Worm (Caenorhabditis elegans) whole organism, young adult: ENCODE measurements around the gene Y37D8A.8.

Experiments
- B0019.2 ChIP-seq: fragments of 200-800 bp; sonication (Bioruptor generic); conservative IDR thresholded peaks from 2 replicates; pipeline ENCODE4 v1.3.6; 2022; ENCODE audit warnings: missing genetic modification reagents, missing genetic modification characterization, missing compliant biosample characterization
- D2030.7 ChIP-seq: fragments of 200-800 bp; sonication (Bioruptor generic); IDR thresholded peaks from 2 replicates; pipeline ENCODE4 v1.3.6; 2022; ENCODE audit warnings: missing genetic modification reagents, missing genetic modification characterization, missing compliant biosample characterization
- F37B4.10 ChIP-seq: fragments of 200-800 bp; sonication (Bioruptor generic); IDR thresholded peaks from 2 replicates; pipeline ENCODE4 v1.3.6; 2022; ENCODE audit warnings: missing genetic modification characterization, missing compliant biosample characterization
- F39B2.1 ChIP-seq: fragments of 200-800 bp; sonication (Bioruptor generic); IDR thresholded peaks from 2 replicates; pipeline ENCODE4 v1.3.6; 2022; ENCODE audit warnings: missing genetic modification reagents, missing genetic modification characterization, missing compliant biosample characterization
- F49E8.2 ChIP-seq: sonication (generic microtip); optimal IDR thresholded peaks from 3 replicates; lab custom pipeline; 2017; ENCODE audit warnings: missing genetic modification characterization, mild to moderate bottlenecking, missing compliant biosample characterization, antibody characterized with exemption, moderate library complexity; ENCODE audit not compliant: insufficient read depth
- F52B5.7 ChIP-seq: sonication (generic microtip); optimal IDR thresholded peaks from 2 replicates; lab custom pipeline; 2016; ENCODE audit warnings: mild to moderate bottlenecking, missing genetic modification characterization, missing compliant biosample characterization
- F55B11.4 ChIP-seq: sonication (generic microtip); optimal IDR thresholded peaks from 2 replicates; lab custom pipeline; 2016; ENCODE audit warnings: missing compliant biosample characterization, missing genetic modification characterization, borderline replicate concordance; ENCODE audit not compliant: insufficient read depth
- K12H6.12 ChIP-seq: fragments of 200-800 bp; sonication (Bioruptor generic); optimal IDR thresholded peaks from 2 replicates; lab custom pipeline; 2018; ENCODE audit warnings: mild to moderate bottlenecking, missing genetic modification characterization, missing compliant biosample characterization
- T26A5.8 ChIP-seq: sonication (generic microtip); optimal IDR thresholded peaks from 2 replicates; lab custom pipeline; 2016; ENCODE audit warnings: missing genetic modification characterization, missing compliant biosample characterization
- Y53F4B.3 ChIP-seq: fragments of 200-800 bp; sonication (Bioruptor generic); IDR thresholded peaks from 2 replicates; pipeline ENCODE4 v1.3.6; 2022; ENCODE audit warnings: missing genetic modification reagents, missing genetic modification characterization, missing compliant biosample characterization
- Y56A3A.18 ChIP-seq: fragments of 200-800 bp; sonication (Bioruptor generic); IDR thresholded peaks from 2 replicates; pipeline ENCODE4 v1.3.6; 2022; ENCODE audit warnings: missing genetic modification reagents, missing genetic modification characterization, missing compliant biosample characterization
- Y67H2A.10 ChIP-seq: fragments of 200-800 bp; sonication (Bioruptor generic); conservative IDR thresholded peaks from 2 replicates; pipeline ENCODE4 v1.3.6; 2022; ENCODE audit warnings: missing genetic modification reagents, missing genetic modification characterization, missing compliant biosample characterization
- ZK185.1 ChIP-seq: sonication (generic microtip); optimal IDR thresholded peaks from 2 replicates; lab custom pipeline; 2016; ENCODE audit warnings: mild to moderate bottlenecking, missing genetic modification characterization, missing compliant biosample characterization; ENCODE audit not compliant: poor library complexity, severe bottlenecking
- attf-3 ChIP-seq: fragments of 200-800 bp; sonication (Bioruptor generic); conservative IDR thresholded peaks from 2 replicates; pipeline ENCODE4 v1.3.6; 2022; ENCODE audit warnings: missing genetic modification reagents, missing genetic modification characterization, missing compliant biosample characterization
- attf-6 ChIP-seq: fragments of 200-800 bp; sonication (Bioruptor generic); IDR thresholded peaks from 2 replicates; pipeline ENCODE4 v1.3.6; 2022; ENCODE audit warnings: missing genetic modification reagents, missing genetic modification characterization, missing compliant biosample characterization
- bed-2 ChIP-seq: fragments of 200-800 bp; sonication (Bioruptor generic); IDR thresholded peaks from 2 replicates; pipeline ENCODE4 v1.3.6; 2022; ENCODE audit warnings: missing genetic modification reagents, missing genetic modification characterization, missing compliant biosample characterization
- ccch-3 ChIP-seq: fragments of 200-800 bp; sonication (Bioruptor generic); optimal IDR thresholded peaks from 2 replicates; lab custom pipeline; 2018; ENCODE audit warnings: mild to moderate bottlenecking, missing genetic modification characterization, missing compliant biosample characterization
- ceh-27 ChIP-seq: fragments of 200-800 bp; sonication (Bioruptor generic); optimal IDR thresholded peaks from 2 replicates; lab custom pipeline; 2018; ENCODE audit warnings: mild to moderate bottlenecking, missing genetic modification characterization, moderate library complexity, missing compliant biosample characterization
- ceh-79 ChIP-seq: sonication (generic microtip); optimal IDR thresholded peaks from 2 replicates; lab custom pipeline; 2017; ENCODE audit warnings: mild to moderate bottlenecking, missing genetic modification characterization, missing compliant biosample characterization
- die-1 ChIP-seq: sonication (generic microtip); optimal IDR thresholded peaks from 2 replicates; lab custom pipeline; 2016; ENCODE audit warnings: missing genotype, mild to moderate bottlenecking, missing genetic modification characterization, missing compliant biosample characterization
- dox-1 ChIP-seq: fragments of 200-800 bp; sonication (Bioruptor generic); IDR thresholded peaks from 2 replicates; pipeline ENCODE4 v1.3.6; 2022; ENCODE audit warnings: missing genetic modification reagents, missing genetic modification characterization, missing compliant biosample characterization
- dpff-1 ChIP-seq: sonication (generic microtip); optimal IDR thresholded peaks from 2 replicates; lab custom pipeline; 2017; ENCODE audit warnings: mild to moderate bottlenecking, missing genetic modification characterization, missing compliant biosample characterization
- dpl-1 ChIP-seq: fragments of 150-350 bp; optimal IDR thresholded peaks from 2 replicates; lab custom pipeline; 2014; ENCODE audit warnings: missing biosample characterization, missing genetic modification reagents, missing genetic modification characterization
- efl-1 ChIP-seq: fragments of 150-350 bp; optimal IDR thresholded peaks from 2 replicates; lab custom pipeline; 2014; ENCODE audit warnings: missing biosample characterization, missing genetic modification reagents, missing genetic modification characterization
- egl-18 ChIP-seq: fragments of 200-800 bp; sonication (Bioruptor generic); IDR thresholded peaks from 2 replicates; pipeline ENCODE4 v1.3.6; 2022; ENCODE audit warnings: missing genetic modification reagents, missing genetic modification characterization, missing compliant biosample characterization
- ekl-4 ChIP-seq: fragments of 200-800 bp; sonication (Bioruptor generic); IDR thresholded peaks from 2 replicates; pipeline ENCODE4 v1.3.6; 2022; ENCODE audit warnings: missing genetic modification reagents, missing genetic modification characterization, missing compliant biosample characterization
- ets-4 ChIP-seq: fragments of 200-800 bp; sonication (Bioruptor generic); optimal IDR thresholded peaks from 2 replicates; lab custom pipeline; 2018; ENCODE audit warnings: mild to moderate bottlenecking, missing genetic modification characterization, missing compliant biosample characterization
- him-1 ChIP-seq: sonication (generic microtip); optimal IDR thresholded peaks from 2 replicates; lab custom pipeline; 2016; ENCODE audit warnings: missing genotype, missing genetic modification reagents, missing genetic modification characterization, missing compliant biosample characterization
- hmg-1.2 ChIP-seq: fragments of 200-800 bp; sonication (Bioruptor generic); IDR thresholded peaks from 2 replicates; pipeline ENCODE4 v1.3.6; 2022; ENCODE audit warnings: missing genetic modification reagents, missing genetic modification characterization, missing compliant biosample characterization
- let-526 ChIP-seq: fragments of 200-800 bp; sonication (Bioruptor generic); IDR thresholded peaks from 2 replicates; pipeline ENCODE4 v1.3.6; 2022; ENCODE audit warnings: missing genetic modification reagents, missing genetic modification characterization, missing compliant biosample characterization
- madf-10 ChIP-seq: sonication (generic microtip); optimal IDR thresholded peaks from 2 replicates; lab custom pipeline; 2016; ENCODE audit warnings: mild to moderate bottlenecking, missing genetic modification characterization, missing compliant biosample characterization
- mes-4 ChIP-seq: sonication (generic microtip); optimal IDR thresholded peaks from 2 replicates; lab custom pipeline; 2016; ENCODE audit warnings: missing genotype, missing genetic modification characterization, missing compliant biosample characterization
- nfya-1 ChIP-seq: sonication (generic microtip); optimal IDR thresholded peaks from 2 replicates; lab custom pipeline; 2017; ENCODE audit warnings: antibody characterized with exemption, missing compliant biosample characterization, missing genetic modification characterization, borderline replicate concordance; ENCODE audit not compliant: insufficient read depth
- nfya-2 ChIP-seq: fragments of 200-800 bp; sonication (Bioruptor generic); IDR thresholded peaks from 2 replicates; pipeline ENCODE4 v1.3.6; 2022; ENCODE audit warnings: missing genetic modification reagents, missing genetic modification characterization, missing compliant biosample characterization
- nhr-80 ChIP-seq: sonication (generic microtip); optimal IDR thresholded peaks from 2 replicates; lab custom pipeline; 2016; ENCODE audit warnings: missing genetic modification characterization, missing compliant biosample characterization
- nhr-90 ChIP-seq: sonication (generic microtip); optimal IDR thresholded peaks from 2 replicates; lab custom pipeline; 2016; ENCODE audit warnings: missing genotype, mild to moderate bottlenecking, missing genetic modification characterization, missing compliant biosample characterization
- pbrm-1 ChIP-seq: fragments of 200-800 bp; sonication (Bioruptor generic); IDR thresholded peaks from 2 replicates; pipeline ENCODE4 v1.3.6; 2022; ENCODE audit warnings: missing genetic modification reagents, missing genetic modification characterization, missing compliant biosample characterization
- rec-8 ChIP-seq, 2 experiments: sonication (generic microtip); optimal IDR thresholded peaks; 2 replicates each; lab custom pipeline; 2016; ENCODE audit warnings: mild to moderate bottlenecking in 2 of 2, missing genetic modification characterization in 2 of 2, missing genetic modification reagents in 2 of 2, missing genotype in 2 of 2, missing biosample characterization in 1 of 2, missing compliant biosample characterization in 1 of 2, moderate library complexity in 1 of 2
- snpc-1.1 ChIP-seq: sonication (generic microtip); optimal IDR thresholded peaks from 2 replicates; lab custom pipeline; 2017; ENCODE audit warnings: missing genetic modification characterization, mild to moderate bottlenecking, missing compliant biosample characterization, antibody characterized with exemption, moderate library complexity, missing genotype, missing genetic modification reagents; ENCODE audit not compliant: insufficient read depth
- somi-1 ChIP-seq: fragments of 200-800 bp; sonication (Bioruptor generic); optimal IDR thresholded peaks from 2 replicates; lab custom pipeline; 2018; ENCODE audit warnings: mild to moderate bottlenecking, missing genetic modification characterization, missing compliant biosample characterization
- tbx-9 ChIP-seq: sonication (generic microtip); optimal IDR thresholded peaks from 2 replicates; lab custom pipeline; 2016; ENCODE audit warnings: borderline replicate concordance, missing genetic modification characterization, inconsistent platforms, missing compliant biosample characterization
- tlf-1 ChIP-seq: fragments of 200-800 bp; sonication (Bioruptor generic); optimal IDR thresholded peaks from 2 replicates; lab custom pipeline; 2018; ENCODE audit warnings: mild to moderate bottlenecking, missing genetic modification characterization, missing compliant biosample characterization
- xnd-1 ChIP-seq: sonication (generic microtip); optimal IDR thresholded peaks from 2 replicates; lab custom pipeline; 2016; ENCODE audit warnings: missing genotype, missing genetic modification reagents, missing genetic modification characterization, missing compliant biosample characterization
- ztf-22 ChIP-seq: fragments of 200-800 bp; sonication (Bioruptor generic); optimal IDR thresholded peaks from 2 replicates; lab custom pipeline; 2018; ENCODE audit warnings: mild to moderate bottlenecking, missing genetic modification characterization, moderate library complexity, missing compliant biosample characterization
- ztf-25 ChIP-seq: fragments of 200-800 bp; sonication (Bioruptor generic); IDR thresholded peaks from 2 replicates; pipeline ENCODE4 v1.3.6; 2022; ENCODE audit warnings: missing genetic modification reagents, missing genetic modification characterization, missing compliant biosample characterization
- ztf-3 ChIP-seq: fragments of 200-800 bp; sonication (Bioruptor generic); optimal IDR thresholded peaks from 2 replicates; lab custom pipeline; 2018; ENCODE audit warnings: mild to moderate bottlenecking, missing genetic modification characterization, missing compliant biosample characterization
- ztf-6 ChIP-seq: fragments of 200-800 bp; sonication (Bioruptor generic); IDR thresholded peaks from 2 replicates; pipeline ENCODE4 v1.3.6; 2022; ENCODE audit warnings: missing genetic modification reagents, missing genetic modification characterization, missing compliant biosample characterization

Gene Y37D8A.8

ce11 chrIII:12904987-12905541 lies 40.3 kb downstream of the Y37D8A.8 start, which contains the start of gene cox-5A (continued):
- TF ChIP-seq egl-18 (GFP tag; lab: Robert Waterston, UW): peak; percentile 92
- peak in 1 of 2 experiments; percentile 35 for TF ChIP-seq rec-8 (tag; optimal IDR thresholded peaks at IDR 0.05; lab: Kevin White, UChicago)
- TF ChIP-seq bed-2 (GFP tag; lab: Robert Waterston, UW): peak; percentile 79
- peak; percentile 92 for TF ChIP-seq hmg-1.2
- TF ChIP-seq madf-10 (tag; lab: Kevin White, UChicago): peak; percentile 95
- TF ChIP-seq F39B2.1: peak; percentile 82; the same call in 1 of the 2 replicates
- TF ChIP-seq let-526 (GFP tag; lab: Robert Waterston, UW): peak; percentile 96
- TF ChIP-seq ceh-79 (tag; lab: Kevin White, UChicago): peak; percentile 87
- peak; percentile 76 for TF ChIP-seq ztf-22 (GFP tag; lab: Kevin White, UChicago)
- TF ChIP-seq nfya-2 (GFP tag; lab: Robert Waterston, UW): peak; percentile 85; the same call in 1 of the 2 replicates
- peak; percentile 90 for TF ChIP-seq Y67H2A.10 (GFP tag; lab: Robert Waterston, UW)
- peak; percentile 88 for TF ChIP-seq ets-4 (GFP tag; lab: Kevin White, UChicago)
- peak; percentile 83 for TF ChIP-seq attf-3
- TF ChIP-seq ccch-3 (GFP tag; lab: Kevin White, UChicago): no peak
- peak; percentile 47; the same call in 1 of the 2 replicates for TF ChIP-seq Y53F4B.3 (GFP tag; lab: Robert Waterston, UW)
- peak; percentile 99 for TF ChIP-seq tlf-1 (GFP tag; lab: Kevin White, UChicago)
- peak; percentile 89 for TF ChIP-seq ztf-6 (GFP tag; lab: Robert Waterston, UW)
- TF ChIP-seq die-1: peak; percentile 62
- TF ChIP-seq somi-1 (GFP tag; lab: Kevin White, UChicago): peak; percentile 98
- TF ChIP-seq F49E8.2: peak; percentile 93
- peak; percentile 71 for TF ChIP-seq T26A5.8 (tag; lab: Kevin White, UChicago)
- no peak for TF ChIP-seq F55B11.4
- peak; percentile 99 for TF ChIP-seq dox-1 (GFP tag; lab: Robert Waterston, UW)
- peak; percentile 94 for TF ChIP-seq D2030.7 (GFP tag; lab: Robert Waterston, UW)
- TF ChIP-seq xnd-1 (tag; lab: Kevin White, UChicago): peak; percentile 75
- TF ChIP-seq dpff-1 (tag; lab: Kevin White, UChicago): peak; percentile 92
- TF ChIP-seq K12H6.12: peak; percentile 98
- peak; percentile 99 for TF ChIP-seq dpl-1 (GFP tag; lab: Kevin White, UChicago)
- peak; percentile 98 for TF ChIP-seq ZK185.1
- TF ChIP-seq pbrm-1 (GFP tag; lab: Robert Waterston, UW): peak; percentile 99
- TF ChIP-seq F52B5.7 (tag; lab: Kevin White, UChicago): peak; percentile 88
- peak; percentile 79 for TF ChIP-seq nhr-90 (tag; lab: Kevin White, UChicago)
- TF ChIP-seq attf-6 (GFP tag; lab: Robert Waterston, UW): peak; percentile 80
- peak; percentile 91; the same call in 1 of the 2 replicates for TF ChIP-seq F37B4.10
- TF ChIP-seq Y56A3A.18 (GFP tag; lab: Robert Waterston, UW): peak; percentile 94
- peak; percentile 99 for TF ChIP-seq ekl-4 (GFP tag; lab: Robert Waterston, UW)
- TF ChIP-seq B0019.2 (GFP tag; lab: Robert Waterston, UW): peak; percentile 87
- peak; percentile 95 for TF ChIP-seq ztf-3
- TF ChIP-seq nhr-80 (tag; lab: Kevin White, UChicago): peak; percentile 91
- TF ChIP-seq efl-1: peak; percentile 94
- peak; percentile 90 for TF ChIP-seq snpc-1.1 (tag; lab: Kevin White, UChicago)
- TF ChIP-seq tbx-9: no peak
- peak; percentile 72; the same call in 1 of the 2 replicates for TF ChIP-seq ztf-25
- TF ChIP-seq him-1 (tag; lab: Kevin White, UChicago): peak; percentile 75
- peak; percentile 20 for TF ChIP-seq mes-4 (tag; lab: Kevin White, UChicago)
- TF ChIP-seq nfya-1 (tag; lab: Kevin White, UChicago): no peak
- peak; percentile 99 for TF ChIP-seq ceh-27 (GFP tag; lab: Kevin White, UChicago)
